Worm (Caenorhabditis elegans): ENCODE data around the gene lon-1.

DNA sequence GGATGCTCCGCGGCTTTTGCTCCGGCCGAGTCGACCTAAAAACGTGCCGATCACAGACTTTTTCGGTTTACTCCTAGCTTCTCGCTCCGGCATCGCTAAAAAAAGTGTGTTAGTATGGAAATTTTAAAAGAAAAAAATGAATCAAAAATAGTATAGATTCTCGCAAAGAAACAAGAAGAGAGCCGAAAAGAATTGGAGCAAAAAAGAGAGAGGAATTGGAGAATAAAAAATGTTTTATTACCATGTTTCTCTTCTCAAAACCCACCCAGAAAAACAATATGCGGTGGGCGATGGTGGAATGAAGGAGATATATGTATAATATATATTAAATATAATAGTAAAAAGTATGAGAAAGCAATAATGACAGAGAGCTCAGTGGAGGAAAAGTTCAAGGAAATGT lies 33.7 kb upstream of the lon-1 start, which contains the start of gene W03A5.6:
- TF ChIP-seq zfp-3 (GFP tag; conservative IDR thresholded peaks at IDR 0.05): no peak
- TF ChIP-seq nhr-76 (tag; optimal IDR thresholded peaks at IDR 0.05): no peak
- TF ChIP-seq attf-4 (tag; optimal IDR thresholded peaks at IDR 0.05): no peak
- TF ChIP-seq daf-8 (GFP tag; IDR thresholded peaks at IDR 0.05): no peak

All from whole organism, L4 larva.